Fruit fly (Drosophila melanogaster): ENCODE measurements around the gene sc.

DNA sequence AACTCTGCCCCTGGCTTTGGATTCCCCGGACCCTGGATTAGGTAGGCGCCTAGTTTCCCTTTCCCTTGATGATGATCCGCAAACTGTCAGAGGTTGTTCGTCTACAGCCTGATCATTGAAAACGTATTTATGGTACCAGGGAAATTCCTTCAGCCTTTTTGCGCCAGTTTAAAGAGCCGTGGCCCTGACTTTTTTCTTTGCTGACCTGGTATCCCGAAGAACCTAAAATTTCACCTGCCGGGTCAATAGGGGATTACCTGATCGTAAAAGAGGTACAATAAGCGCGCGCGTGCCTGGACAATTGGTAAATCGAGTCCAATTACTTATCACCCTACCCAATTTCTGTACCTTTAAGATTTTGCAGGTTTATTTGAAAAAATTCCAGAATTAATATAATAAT, 3.9 kb downstream of the sc start:
- TF ChIP-seq Eip93F (GFP tag; optimal IDR thresholded peaks at IDR 0.05), result no peak
- no peak for TF ChIP-seq CG10631 (GFP tag; optimal IDR thresholded peaks at IDR 0.05)
- no peak for TF ChIP-seq Gug (GFP tag; IDR thresholded peaks at IDR 0.05)
- TF ChIP-seq achi (GFP tag; optimal IDR thresholded peaks at IDR 0.05), result no peak
